Fruit fly (Drosophila melanogaster) whole organism, embryonic: ENCODE results near the gene CG5644.

Experiments
- ATbp ChIP-seq: fragments of 200-800 bp; sonication (Bioruptor generic); optimal IDR thresholded peaks from 2 replicates; lab custom pipeline; 2017; ENCODE audit warnings: missing biosample characterization, mild to moderate bottlenecking, missing genetic modification characterization, missing genetic modification reagents
- C15 ChIP-seq: fragments of 200-800 bp; sonication (Bioruptor generic); IDR thresholded peaks from 3 replicates; pipeline ENCODE4 v1.3.6; 2022; ENCODE audit warnings: missing biosample characterization, missing genetic modification characterization
- CG10366 ChIP-seq: fragments of 200-800 bp; sonication (Bioruptor generic); IDR thresholded peaks from 2 replicates; pipeline ENCODE4 v1.3.6; 2022; ENCODE audit warnings: missing biosample characterization, missing genetic modification characterization
- CG11504 ChIP-seq: fragments of 200-800 bp; sonication (Bioruptor generic); optimal IDR thresholded peaks from 3 replicates; lab custom pipeline; 2019; ENCODE audit warnings: missing biosample characterization, mild to moderate bottlenecking, missing genetic modification characterization, moderate library complexity
- CG1233 ChIP-seq: fragments of 200-800 bp; sonication (Bioruptor generic); optimal IDR thresholded peaks from 4 replicates; lab custom pipeline; 2018; ENCODE audit warnings: missing biosample characterization, mild to moderate bottlenecking, missing genetic modification characterization
- CG14014 ChIP-seq: fragments of 200-800 bp; sonication (Bioruptor generic); IDR thresholded peaks from 2 replicates; pipeline ENCODE4 v1.3.6; 2022; ENCODE audit warnings: missing biosample characterization, missing genetic modification characterization
- CG1792 ChIP-seq: fragments of 200-800 bp; sonication (Bioruptor generic); optimal IDR thresholded peaks from 2 replicates; lab custom pipeline; 2016; ENCODE audit warnings: missing biosample characterization, missing genetic modification characterization
- CG2199 ChIP-seq: fragments of 200-800 bp; sonication (Bioruptor generic); IDR thresholded peaks from 3 replicates; pipeline ENCODE4 v1.3.6; 2022; ENCODE audit warnings: missing biosample characterization, missing genetic modification characterization
- CG2712 ChIP-seq: fragments of 200-800 bp; optimal IDR thresholded peaks from 3 replicates; lab custom pipeline; 2019; ENCODE audit warnings: missing biosample characterization, mild to moderate bottlenecking, missing genetic modification characterization, moderate library complexity
- CG31365 ChIP-seq: fragments of 200-800 bp; sonication (Bioruptor generic); optimal IDR thresholded peaks from 2 replicates; lab custom pipeline; 2018; ENCODE audit warnings: missing biosample characterization, mild to moderate bottlenecking, missing genetic modification characterization
- CG32532 ChIP-seq: fragments of 200-800 bp; sonication (Bioruptor generic); IDR thresholded peaks from 2 replicates; pipeline ENCODE4 v1.3.6; 2022; ENCODE audit warnings: missing biosample characterization, missing genetic modification characterization
- CG3847 ChIP-seq: fragments of 200-800 bp; sonication (Bioruptor generic); IDR thresholded peaks from 2 replicates; pipeline ENCODE4 v1.3.6; 2022; ENCODE audit warnings: missing biosample characterization, missing genetic modification characterization
- CG3995 ChIP-seq: fragments of 200-800 bp; sonication (Bioruptor generic); optimal IDR thresholded peaks from 3 replicates; lab custom pipeline; 2016; ENCODE audit warnings: missing biosample characterization, missing genetic modification characterization
- CG7786 ChIP-seq: fragments of 200-800 bp; sonication (Bioruptor generic); optimal IDR thresholded peaks from 2 replicates; lab custom pipeline; 2016; ENCODE audit warnings: missing biosample characterization, missing genetic modification characterization
- CG8089 ChIP-seq: fragments of 200-800 bp; sonication (Bioruptor generic); optimal IDR thresholded peaks from 3 replicates; lab custom pipeline; 2016; ENCODE audit warnings: missing biosample characterization, missing genetic modification characterization
- CG8944 ChIP-seq: fragments of 200-800 bp; sonication (Bioruptor generic); optimal IDR thresholded peaks from 3 replicates; lab custom pipeline; 2016; ENCODE audit warnings: missing biosample characterization, missing genetic modification characterization
- CHES-1-like ChIP-seq: fragments of 200-800 bp; sonication (Bioruptor generic); optimal IDR thresholded peaks from 2 replicates; lab custom pipeline; 2016; ENCODE audit warnings: missing biosample characterization, missing genetic modification characterization
- CkIIα-i1 ChIP-seq: fragments of 200-800 bp; sonication (Bioruptor generic); IDR thresholded peaks from 2 replicates; pipeline ENCODE4 v1.3.6; 2022; ENCODE audit warnings: missing biosample characterization, missing genetic modification characterization
- Dfd ChIP-seq, 2 experiments: fragments of >200 bp; optimal IDR thresholded peaks; 2 replicates each; lab custom pipeline; 2017; ENCODE audit warnings: missing biosample characterization in 2 of 2, missing genetic modification characterization in 2 of 2
- Nf-YC ChIP-seq: fragments of 200-800 bp; optimal IDR thresholded peaks from 3 replicates; lab custom pipeline; 2019; ENCODE audit warnings: missing biosample characterization, mild to moderate bottlenecking, missing genetic modification characterization, moderate library complexity
- Poxn ChIP-seq: fragments of 200-800 bp; sonication (Bioruptor generic); IDR thresholded peaks from 2 replicates; pipeline ENCODE4 v1.3.6; 2022; ENCODE audit warnings: missing biosample characterization, missing genetic modification characterization
- Six4 ChIP-seq: fragments of 200-800 bp; sonication (Bioruptor generic); optimal IDR thresholded peaks from 2 replicates; lab custom pipeline; 2016; ENCODE audit warnings: missing biosample characterization, missing genetic modification characterization
- bbx ChIP-seq: fragments of 200-800 bp; sonication (Bioruptor generic); IDR thresholded peaks from 2 replicates; pipeline ENCODE4 v1.3.6; 2022; ENCODE audit warnings: missing biosample characterization, missing genetic modification characterization; ENCODE audit not compliant: partially characterized antibody
- btn ChIP-seq: fragments of 200-800 bp; sonication (Bioruptor generic); optimal IDR thresholded peaks from 2 replicates; lab custom pipeline; 2016; ENCODE audit warnings: missing biosample characterization, missing genetic modification characterization
- chinmo ChIP-seq: fragments of 200-800 bp; sonication (Bioruptor generic); IDR thresholded peaks from 4 replicates; pipeline ENCODE4 v1.3.6; 2022; ENCODE audit warnings: missing biosample characterization, missing genetic modification characterization; ENCODE audit not compliant: partially characterized antibody
- dmrt99B ChIP-seq: fragments of 200-800 bp; sonication (Bioruptor generic); optimal IDR thresholded peaks from 2 replicates; lab custom pipeline; 2018; ENCODE audit warnings: missing biosample characterization, mild to moderate bottlenecking, missing genetic modification characterization, moderate library complexity
- ems ChIP-seq: fragments of 200-800 bp; sonication (Bioruptor generic); optimal IDR thresholded peaks from 3 replicates; lab custom pipeline; 2016; ENCODE audit warnings: missing biosample characterization, missing genetic modification characterization
- en ChIP-seq: fragments of 200-800 bp; sonication (Bioruptor generic); optimal IDR thresholded peaks from 2 replicates; lab custom pipeline; 2016; ENCODE audit warnings: missing biosample characterization, missing genetic modification characterization
- esg ChIP-seq: fragments of 200-800 bp; sonication (Bioruptor generic); conservative IDR thresholded peaks from 2 replicates; pipeline ENCODE4 v1.3.6; 2022; ENCODE audit warnings: missing biosample characterization, missing genetic modification characterization
- eyg ChIP-seq: fragments of 200-800 bp; sonication (Bioruptor generic); optimal IDR thresholded peaks from 3 replicates; lab custom pipeline; 2016; ENCODE audit warnings: missing biosample characterization, missing genetic modification characterization
- gcm ChIP-seq: fragments of 200-800 bp; sonication (Bioruptor generic); optimal IDR thresholded peaks from 2 replicates; lab custom pipeline; 2019; ENCODE audit warnings: missing biosample characterization, mild to moderate bottlenecking, missing genetic modification characterization, moderate library complexity
- grn ChIP-seq: fragments of 200-800 bp; sonication (Bioruptor generic); optimal IDR thresholded peaks from 3 replicates; lab custom pipeline; 2017; ENCODE audit warnings: missing biosample characterization, missing genetic modification characterization
- hkb ChIP-seq, 2 experiments: fragments of 200-800 bp in 1 of 2; fragments of >200 bp in 1 of 2; sonication (Bioruptor generic) in 1 of 2; IDR thresholded peaks in 1 of 2; optimal IDR thresholded peaks in 1 of 2; 2 replicates each; pipeline versions ENCODE4 v1.3.6 to Lab custom; 2017 to 2022; ENCODE audit warnings: missing biosample characterization in 1 of 2, missing genetic modification characterization in 1 of 2
- insv ChIP-seq, 2 experiments: fragments of 200-800 bp; sonication (Bioruptor generic); optimal IDR thresholded peaks; 3 replicates each; lab custom pipeline; 2016 to 2018; ENCODE audit warnings: missing biosample characterization in 2 of 2, missing genetic modification characterization in 2 of 2
- inv ChIP-seq: fragments of 200-800 bp; sonication (Bioruptor generic); IDR thresholded peaks from 2 replicates; pipeline ENCODE4 v1.3.6; 2022; ENCODE audit warnings: missing biosample characterization, missing genetic modification characterization; ENCODE audit not compliant: partially characterized antibody
- kah ChIP-seq: fragments of 200-800 bp; sonication (Bioruptor generic); optimal IDR thresholded peaks from 2 replicates; lab custom pipeline; 2018; ENCODE audit warnings: missing biosample characterization, mild to moderate bottlenecking, missing genetic modification characterization
- kni ChIP-seq: fragments of 200-800 bp; sonication (Bioruptor generic); optimal IDR thresholded peaks from 3 replicates; lab custom pipeline; 2017; ENCODE audit warnings: mild to moderate bottlenecking, missing biosample characterization, missing genetic modification reagents, missing genetic modification characterization
- lbe ChIP-seq: fragments of 200-800 bp; sonication (Bioruptor generic); optimal IDR thresholded peaks from 2 replicates; lab custom pipeline; 2016; ENCODE audit warnings: missing biosample characterization, mild to moderate bottlenecking, missing genetic modification characterization
- maf-S ChIP-seq: fragments of 200-800 bp; sonication (Bioruptor generic); optimal IDR thresholded peaks from 2 replicates; lab custom pipeline; 2016; ENCODE audit warnings: missing biosample characterization, missing genetic modification characterization
- nau ChIP-seq: fragments of 200-800 bp; sonication (Bioruptor generic); optimal IDR thresholded peaks from 3 replicates; lab custom pipeline; 2017; ENCODE audit warnings: missing biosample characterization, mild to moderate bottlenecking, missing genetic modification characterization, missing genetic modification reagents
- nmo ChIP-seq: fragments of 200-800 bp; sonication (Bioruptor generic); optimal IDR thresholded peaks from 2 replicates; lab custom pipeline; 2018; ENCODE audit warnings: missing biosample characterization, mild to moderate bottlenecking, missing genetic modification characterization, moderate library complexity
- ro ChIP-seq: fragments of 200-800 bp; sonication (Bioruptor generic); IDR thresholded peaks from 2 replicates; pipeline ENCODE4 v1.3.6; 2022; ENCODE audit warnings: missing biosample characterization, missing genetic modification characterization
- salm ChIP-seq: fragments of 200-800 bp; sonication (Bioruptor generic); optimal IDR thresholded peaks from 2 replicates; lab custom pipeline; 2018; ENCODE audit warnings: missing biosample characterization, mild to moderate bottlenecking, missing genetic modification characterization
- sisA ChIP-seq: fragments of 200-800 bp; sonication (Bioruptor generic); IDR thresholded peaks from 2 replicates; pipeline ENCODE4 v1.3.6; 2022; ENCODE audit warnings: missing biosample characterization, missing genetic modification characterization
- tap ChIP-seq: fragments of 200-800 bp; optimal IDR thresholded peaks from 3 replicates; lab custom pipeline; 2019; ENCODE audit warnings: missing biosample characterization, mild to moderate bottlenecking, missing genetic modification characterization, moderate library complexity
- trh ChIP-seq: fragments of 200-800 bp; sonication (Bioruptor generic); optimal IDR thresholded peaks from 2 replicates; lab custom pipeline; 2016; ENCODE audit warnings: missing biosample characterization, missing genetic modification characterization
- tup ChIP-seq: fragments of 200-800 bp; sonication (Bioruptor generic); optimal IDR thresholded peaks from 2 replicates; lab custom pipeline; 2016; ENCODE audit warnings: missing biosample characterization, mild to moderate bottlenecking, missing genetic modification characterization, moderate library complexity
- usp ChIP-seq: fragments of >200 bp; optimal IDR thresholded peaks from 2 replicates; lab custom pipeline; 2017; ENCODE audit warnings: missing biosample characterization, missing genetic modification characterization
- wek ChIP-seq: fragments of 200-800 bp; sonication (Bioruptor generic); optimal IDR thresholded peaks from 3 replicates; lab custom pipeline; 2018; ENCODE audit warnings: missing biosample characterization, mild to moderate bottlenecking, missing genetic modification characterization, moderate library complexity
- zen2 ChIP-seq: fragments of 200-800 bp; sonication (Bioruptor generic); IDR thresholded peaks from 3 replicates; pipeline ENCODE4 v1.3.6; 2022; ENCODE audit warnings: missing biosample characterization, missing genetic modification characterization; ENCODE audit not compliant: partially characterized antibody

Gene CG5644

DNA sequence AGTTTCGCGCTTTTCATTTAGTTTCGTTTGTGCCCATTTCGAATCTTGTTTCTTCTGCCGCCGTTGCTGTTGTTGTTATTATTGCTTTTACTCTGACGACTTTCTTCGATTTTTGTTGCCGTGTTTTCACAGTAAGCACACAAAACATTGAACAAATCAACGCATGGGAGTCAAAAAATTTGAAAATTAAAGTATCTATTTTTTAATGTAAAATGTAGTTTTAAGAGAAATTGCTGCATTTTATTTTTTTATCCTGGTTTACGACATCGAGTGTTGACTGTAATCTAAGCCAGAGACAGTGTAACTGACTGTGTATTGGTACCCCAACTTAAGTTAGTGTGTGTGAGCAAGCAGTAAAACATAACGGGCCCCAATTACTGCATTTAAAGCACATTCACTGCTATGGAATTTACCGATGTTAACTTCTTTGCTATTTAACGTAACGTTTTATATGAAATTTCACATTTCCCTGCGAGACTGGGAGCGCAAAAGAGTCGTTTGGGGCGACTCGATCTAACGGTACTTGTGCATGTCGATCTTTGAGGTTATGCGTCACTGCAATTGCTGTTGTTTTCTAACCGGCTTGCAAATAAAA lies 16.6 kb upstream of the CG5644 start (continued):
- no peak for TF ChIP-seq dmrt99B (tag; lab: Kevin White, UChicago)
- no peak for TF ChIP-seq kah (GFP tag; lab: Kevin White, UChicago)
- TF ChIP-seq hkb (optimal IDR thresholded peaks at IDR 0.05; lab: Kevin White, UChicago) = no peak
- peak; percentile 74 for TF ChIP-seq hkb (GFP tag; IDR thresholded peaks at IDR 0.05; lab: Robert Waterston, UW)
- peak; percentile 34 for TF ChIP-seq salm (tag; lab: Kevin White, UChicago)
- TF ChIP-seq chinmo (GFP tag; lab: Robert Waterston, UW) = no peak
- TF ChIP-seq CG8089 (GFP tag; lab: Kevin White, UChicago) = no peak
- no peak for TF ChIP-seq CHES-1-like (GFP tag; lab: Kevin White, UChicago)
- peak; percentile 10 for TF ChIP-seq maf-S
- peak; percentile 80 for TF ChIP-seq lbe (GFP tag; lab: Kevin White, UChicago)
- TF ChIP-seq ems (GFP tag; lab: Kevin White, UChicago) = peak; percentile 51
- no peak for TF ChIP-seq zen2 (GFP tag; lab: Robert Waterston, UW)
- peak; percentile 49 for TF ChIP-seq Six4 (GFP tag; lab: Kevin White, UChicago)
- no peak for TF ChIP-seq trh (GFP tag; lab: Kevin White, UChicago)
- TF ChIP-seq C15 = no peak
- no peak for TF ChIP-seq inv (GFP tag; lab: Robert Waterston, UW)
- TF ChIP-seq gcm (GFP tag; lab: Kevin White, UChicago) = no peak
- no peak for TF ChIP-seq en (GFP tag; lab: Kevin White, UChicago)
- TF ChIP-seq CkIIα-i1 = no peak
- TF ChIP-seq CG32532 (GFP tag; lab: Robert Waterston, UW) = peak; percentile 73
- no peak for TF ChIP-seq insv (GFP tag; optimal IDR thresholded peaks at IDR 0.05; lab: Kevin White, UChicago)
- peak; percentile 30 for TF ChIP-seq CG3995 (GFP tag; lab: Kevin White, UChicago)
- no peak for TF ChIP-seq wek (GFP tag; lab: Kevin White, UChicago)
- 0 out of 3 replicates have a peak, but pooled peaks have one; percentile 42 for TF ChIP-seq CG2199 (GFP tag; lab: Robert Waterston, UW)
- peak; percentile 65 for TF ChIP-seq ATbp (GFP tag; lab: Kevin White, UChicago)
- no peak for TF ChIP-seq bbx
- no peak for TF ChIP-seq CG11504
- TF ChIP-seq nau = no peak
- TF ChIP-seq CG8944 (GFP tag; lab: Kevin White, UChicago) = peak; percentile 21
- TF ChIP-seq Poxn (GFP tag; lab: Robert Waterston, UW) = no peak
- no peak for TF ChIP-seq CG1792 (GFP tag; lab: Kevin White, UChicago)
- peak; percentile 30 for TF ChIP-seq tup (GFP tag; lab: Kevin White, UChicago)
- TF ChIP-seq kni (GFP tag; lab: Kevin White, UChicago) = no peak
- no peak for TF ChIP-seq btn (GFP tag; lab: Kevin White, UChicago)
- TF ChIP-seq grn (GFP tag; lab: Kevin White, UChicago) = no peak
- no peak for TF ChIP-seq Dfd (GFP tag; optimal IDR thresholded peaks at IDR 0.05; lab: Kevin White, UChicago)
- no peak for TF ChIP-seq eyg (GFP tag; lab: Kevin White, UChicago)
- peak; percentile 65 for TF ChIP-seq CG10366 (GFP tag; lab: Robert Waterston, UW)
- TF ChIP-seq Nf-YC (tag; lab: Kevin White, UChicago) = no peak
- TF ChIP-seq sisA (GFP tag; lab: Robert Waterston, UW) = peak; percentile 79
- TF ChIP-seq ro (GFP tag; lab: Robert Waterston, UW) = no peak
- no peak for TF ChIP-seq tap (tag; lab: Kevin White, UChicago)
- TF ChIP-seq CG1233 (GFP tag; lab: Kevin White, UChicago) = peak; percentile 39
- no peak for TF ChIP-seq usp (GFP tag; lab: Kevin White, UChicago)
- TF ChIP-seq CG7786 (GFP tag; lab: Kevin White, UChicago) = peak; percentile 32
- TF ChIP-seq CG31365 (tag; lab: Kevin White, UChicago) = no peak
- peak; percentile 50 for TF ChIP-seq esg (GFP tag; lab: Robert Waterston, UW)
- TF ChIP-seq CG14014 (GFP tag; lab: Robert Waterston, UW) = peak; percentile 72
- peak; percentile 69 for TF ChIP-seq nmo (GFP tag; lab: Kevin White, UChicago)
- peak; percentile 74 for TF ChIP-seq CG2712 (tag; lab: Kevin White, UChicago)
- TF ChIP-seq CG3847 (GFP tag; lab: Robert Waterston, UW) = peak; percentile 46
